Worm (Caenorhabditis elegans): Measurements from ENCODE around the gene C17H11.6.

ce11 chrX:8203684-8204083 is at the start of gene C17H11.6:
- no peak for TF ChIP-seq unc-130 (GFP tag; optimal IDR thresholded peaks at IDR 0.05)
- no peak for TF ChIP-seq pha-4 (tag; optimal IDR thresholded peaks at IDR 0.05)
- TF ChIP-seq tbx-9 (tag; optimal IDR thresholded peaks at IDR 0.05; ENCODE audit: borderline replicate concordance), result no peak
- no peak for TF ChIP-seq tlf-1 (GFP tag; optimal IDR thresholded peaks at IDR 0.05)
- TF ChIP-seq lsl-1 (GFP tag; optimal IDR thresholded peaks at IDR 0.05), result no peak
- no peak for TF ChIP-seq lin-35 (GFP tag; optimal IDR thresholded peaks at IDR 0.05)
- no peak for TF ChIP-seq akir-1 (GFP tag; optimal IDR thresholded peaks at IDR 0.05)
- no peak for TF ChIP-seq lin-26 (GFP tag; IDR thresholded peaks at IDR 0.05)
